Worm (Caenorhabditis elegans): ENCODE results near the gene twk-26.

ce11 chrX:3094304-3094703 lies 39.7 kb upstream of the twk-26 start, which contains the start of gene wrt-2:
- TF ChIP-seq snpc-4 (tag; optimal IDR thresholded peaks at IDR 0.05) (no peak), unc-62 (GFP tag; optimal IDR thresholded peaks at IDR 0.05 in 1 of 2) (no peak), unc-62 (tag; optimal IDR thresholded peaks at IDR 0.05) (no peak), zag-1 (tag; optimal IDR thresholded peaks at IDR 0.05) (no peak), F10B5.3 (tag; optimal IDR thresholded peaks at IDR 0.05) (no peak), lin-38 (GFP tag; IDR thresholded peaks at IDR 0.05) (no peak), nhr-11 (tag; optimal IDR thresholded peaks at IDR 0.05) (no peak)
